Worm (Caenorhabditis elegans) whole organism, L1 larva: ENCODE results near the gene C27F2.10.
A peak's percentile ranks its signal among the peaks of the same experiment; 100 is the strongest.

ENCODE experiments used
- C16A3.4 ChIP-seq: fragments of 150-350 bp; optimal IDR thresholded peaks from 2 replicates; lab custom pipeline; 2014; ENCODE audit warnings: missing biosample characterization, missing genetic modification characterization
- C34B4.2 ChIP-seq: sonication (generic microtip); optimal IDR thresholded peaks from 2 replicates; lab custom pipeline; 2017; ENCODE audit warnings: mild to moderate bottlenecking, missing genetic modification characterization, missing compliant biosample characterization
- Y116A8C.19 ChIP-seq: sonication (generic microtip); optimal IDR thresholded peaks from 2 replicates; lab custom pipeline; 2016; ENCODE audit warnings: missing compliant biosample characterization, missing genetic modification characterization, borderline replicate concordance
- aha-1 ChIP-seq: fragments of 150-350 bp; optimal IDR thresholded peaks from 2 replicates; lab custom pipeline; 2014; ENCODE audit warnings: missing biosample characterization, missing genetic modification characterization
- alr-1 ChIP-seq: fragments of 200-800 bp; sonication (Bioruptor generic); optimal IDR thresholded peaks from 2 replicates; lab custom pipeline; 2018; ENCODE audit warnings: borderline replicate concordance, mild to moderate bottlenecking, missing genetic modification characterization, missing compliant biosample characterization
- ama-1 ChIP-seq: fragments of 150-350 bp; optimal IDR thresholded peaks from 2 replicates; lab custom pipeline; 2014
- blmp-1 ChIP-seq: fragments of 150-350 bp; optimal IDR thresholded peaks from 2 replicates; lab custom pipeline; 2014; ENCODE audit warnings: missing biosample characterization, missing genetic modification characterization
- ceh-63 ChIP-seq: fragments of 200-800 bp; sonication (Bioruptor generic); optimal IDR thresholded peaks from 2 replicates; lab custom pipeline; 2018; ENCODE audit warnings: mild to moderate bottlenecking, missing genetic modification characterization, missing compliant biosample characterization
- ceh-8 ChIP-seq: fragments of 200-800 bp; sonication (Bioruptor generic); optimal IDR thresholded peaks from 2 replicates; lab custom pipeline; 2018; ENCODE audit warnings: mild to moderate bottlenecking, missing genetic modification characterization, moderate library complexity, missing compliant biosample characterization
- ceh-88 ChIP-seq: fragments of 200-800 bp; sonication (Bioruptor generic); IDR thresholded peaks from 2 replicates; pipeline ENCODE4 v1.3.6; 2022; ENCODE audit warnings: missing genetic modification characterization, missing compliant biosample characterization
- efl-1 ChIP-seq, 4 experiments: fragments of 150-350 bp; optimal IDR thresholded peaks in 3 of 4; peaks in 1 of 4; 1 replicate in 1 of 4; 2 replicates in 3 of 4; lab custom pipeline; 2014; ENCODE audit warnings: missing biosample characterization in 2 of 4, missing genetic modification characterization in 2 of 4, missing genetic modification reagents in 2 of 4
- efl-3 ChIP-seq: fragments of 200-800 bp; sonication (Bioruptor generic); optimal IDR thresholded peaks from 2 replicates; lab custom pipeline; 2018; ENCODE audit warnings: mild to moderate bottlenecking, missing genetic modification characterization, missing compliant biosample characterization
- egl-27 ChIP-seq, 2 experiments: fragments of 150-350 bp in 1 of 2; sonication (generic microtip); optimal IDR thresholded peaks; 3 replicates each; lab custom pipeline; 2017 to 2018; ENCODE audit warnings: missing biosample characterization in 2 of 2, missing genetic modification characterization in 2 of 2, missing genetic modification reagents in 2 of 2
- fkh-10 ChIP-seq: sonication (generic microtip); optimal IDR thresholded peaks from 2 replicates; lab custom pipeline; 2017; ENCODE audit warnings: missing biosample characterization, missing genetic modification reagents, missing genetic modification characterization
- hlh-17 ChIP-seq: fragments of 200-800 bp; sonication (Bioruptor generic); optimal IDR thresholded peaks from 2 replicates; lab custom pipeline; 2018; ENCODE audit warnings: missing genetic modification characterization, mild to moderate bottlenecking, missing compliant biosample characterization, moderate library complexity, borderline replicate concordance
- hpl-2 ChIP-seq: fragments of 150-350 bp; optimal IDR thresholded peaks from 2 replicates; lab custom pipeline; 2014; ENCODE audit warnings: missing biosample characterization, missing genetic modification reagents, missing genetic modification characterization
- irx-1 ChIP-seq: sonication (generic microtip); optimal IDR thresholded peaks from 2 replicates; lab custom pipeline; 2016; ENCODE audit warnings: missing genetic modification characterization, missing compliant biosample characterization
- isw-1 ChIP-seq: fragments of 200-800 bp; sonication (Bioruptor generic); IDR thresholded peaks from 2 replicates; pipeline ENCODE4 v1.3.6; 2022; ENCODE audit warnings: missing genetic modification characterization, missing compliant biosample characterization
- lin-14 ChIP-seq: fragments of 200-800 bp; sonication (Bioruptor generic); optimal IDR thresholded peaks from 2 replicates; lab custom pipeline; 2018; ENCODE audit warnings: mild to moderate bottlenecking, missing genetic modification characterization, moderate library complexity, missing compliant biosample characterization
- mef-2 ChIP-seq: fragments of 150-350 bp; optimal IDR thresholded peaks from 2 replicates; lab custom pipeline; 2014; ENCODE audit warnings: missing biosample characterization, missing genetic modification characterization
- mep-1 ChIP-seq: fragments of 150-350 bp; optimal IDR thresholded peaks from 2 replicates; lab custom pipeline; 2014; ENCODE audit warnings: missing biosample characterization, missing genetic modification characterization
- nhr-11 ChIP-seq: fragments of 150-350 bp; optimal IDR thresholded peaks from 2 replicates; lab custom pipeline; 2014; ENCODE audit warnings: missing biosample characterization, missing genetic modification characterization
- nhr-12 ChIP-seq: sonication (generic microtip); optimal IDR thresholded peaks from 2 replicates; lab custom pipeline; 2017; ENCODE audit warnings: missing biosample characterization, missing genetic modification characterization
- nhr-19 ChIP-seq: fragments of 200-800 bp; sonication (Bioruptor generic); conservative IDR thresholded peaks from 2 replicates; pipeline ENCODE4 v1.3.6; 2022; ENCODE audit warnings: missing genetic modification characterization, missing compliant biosample characterization
- nhr-20 ChIP-seq: sonication (generic microtip); optimal IDR thresholded peaks from 2 replicates; lab custom pipeline; 2016; ENCODE audit warnings: mild to moderate bottlenecking, missing genetic modification characterization, missing compliant biosample characterization
- nhr-237 ChIP-seq: fragments of 150-350 bp; optimal IDR thresholded peaks from 2 replicates; lab custom pipeline; 2014; ENCODE audit warnings: missing biosample characterization, missing genetic modification characterization
- nhr-28 ChIP-seq: fragments of 150-350 bp; optimal IDR thresholded peaks from 2 replicates; lab custom pipeline; 2014; ENCODE audit warnings: missing biosample characterization, missing genetic modification characterization
- nhr-47 ChIP-seq: sonication (generic microtip); optimal IDR thresholded peaks from 2 replicates; lab custom pipeline; 2016; ENCODE audit warnings: mild to moderate bottlenecking, missing genetic modification characterization, moderate library complexity, missing compliant biosample characterization
- nhr-76 ChIP-seq: sonication (generic microtip); optimal IDR thresholded peaks from 2 replicates; lab custom pipeline; 2017; ENCODE audit warnings: missing biosample characterization, missing genetic modification characterization
- nhr-84 ChIP-seq: sonication (generic microtip); optimal IDR thresholded peaks from 2 replicates; lab custom pipeline; 2017; ENCODE audit warnings: missing biosample characterization, missing genetic modification characterization
- nhr-85 ChIP-seq: sonication (generic microtip); peaks from one replicate; lab custom pipeline; 2016; ENCODE audit warnings: missing genetic modification characterization, inconsistent platforms, missing compliant biosample characterization
- nhr-90 ChIP-seq: sonication (generic microtip); optimal IDR thresholded peaks from 2 replicates; lab custom pipeline; 2016; ENCODE audit warnings: mild to moderate bottlenecking, missing genetic modification characterization, missing compliant biosample characterization; ENCODE audit not compliant: poor library complexity
- pag-3 ChIP-seq: sonication (generic microtip); optimal IDR thresholded peaks from 2 replicates; lab custom pipeline; 2017; ENCODE audit warnings: missing genetic modification characterization, mild to moderate bottlenecking, missing compliant biosample characterization, antibody characterized with exemption, borderline replicate concordance; ENCODE audit not compliant: insufficient read depth
- pax-3 ChIP-seq: fragments of 200-800 bp; sonication (Bioruptor generic); optimal IDR thresholded peaks from 2 replicates; lab custom pipeline; 2018; ENCODE audit warnings: mild to moderate bottlenecking, missing genetic modification characterization, moderate library complexity, missing compliant biosample characterization
- skn-1 ChIP-seq: fragments of 150-350 bp; optimal IDR thresholded peaks from 2 replicates; lab custom pipeline; 2014; ENCODE audit warnings: missing biosample characterization, missing genetic modification characterization
- snpc-4 ChIP-seq: fragments of 150-350 bp; optimal IDR thresholded peaks from 2 replicates; lab custom pipeline; 2014; ENCODE audit warnings: missing biosample characterization, missing genetic modification characterization
- snu-23 ChIP-seq: sonication (generic microtip); optimal IDR thresholded peaks from 2 replicates; lab custom pipeline; 2016; ENCODE audit warnings: missing genetic modification characterization, missing compliant biosample characterization
- sptf-1 ChIP-seq: fragments of 150-350 bp; optimal IDR thresholded peaks from 2 replicates; lab custom pipeline; 2014; ENCODE audit warnings: missing biosample characterization, missing genetic modification characterization
- tbx-2 ChIP-seq: sonication (generic microtip); optimal IDR thresholded peaks from 2 replicates; lab custom pipeline; 2016; ENCODE audit warnings: missing genetic modification characterization, missing compliant biosample characterization
- tlp-1 ChIP-seq: fragments of 150-350 bp; optimal IDR thresholded peaks from 2 replicates; lab custom pipeline; 2014; ENCODE audit warnings: missing biosample characterization, missing genetic modification characterization
- unc-130 ChIP-seq: fragments of 150-350 bp; optimal IDR thresholded peaks from 2 replicates; lab custom pipeline; 2017; ENCODE audit warnings: missing biosample characterization, missing genetic modification characterization, inconsistent platforms
- unc-30 ChIP-seq: sonication (generic microtip); optimal IDR thresholded peaks from 2 replicates; lab custom pipeline; 2017; ENCODE audit warnings: missing biosample characterization, missing genetic modification characterization
- vab-15 ChIP-seq: sonication (generic microtip); optimal IDR thresholded peaks from 2 replicates; lab custom pipeline; 2017; ENCODE audit warnings: missing genotype, mild to moderate bottlenecking, missing genetic modification characterization, missing compliant biosample characterization
- zag-1 ChIP-seq: fragments of 150-350 bp; optimal IDR thresholded peaks from 2 replicates; lab custom pipeline; 2014; ENCODE audit warnings: missing biosample characterization, missing genetic modification characterization

C27F2.10 gene

DNA sequence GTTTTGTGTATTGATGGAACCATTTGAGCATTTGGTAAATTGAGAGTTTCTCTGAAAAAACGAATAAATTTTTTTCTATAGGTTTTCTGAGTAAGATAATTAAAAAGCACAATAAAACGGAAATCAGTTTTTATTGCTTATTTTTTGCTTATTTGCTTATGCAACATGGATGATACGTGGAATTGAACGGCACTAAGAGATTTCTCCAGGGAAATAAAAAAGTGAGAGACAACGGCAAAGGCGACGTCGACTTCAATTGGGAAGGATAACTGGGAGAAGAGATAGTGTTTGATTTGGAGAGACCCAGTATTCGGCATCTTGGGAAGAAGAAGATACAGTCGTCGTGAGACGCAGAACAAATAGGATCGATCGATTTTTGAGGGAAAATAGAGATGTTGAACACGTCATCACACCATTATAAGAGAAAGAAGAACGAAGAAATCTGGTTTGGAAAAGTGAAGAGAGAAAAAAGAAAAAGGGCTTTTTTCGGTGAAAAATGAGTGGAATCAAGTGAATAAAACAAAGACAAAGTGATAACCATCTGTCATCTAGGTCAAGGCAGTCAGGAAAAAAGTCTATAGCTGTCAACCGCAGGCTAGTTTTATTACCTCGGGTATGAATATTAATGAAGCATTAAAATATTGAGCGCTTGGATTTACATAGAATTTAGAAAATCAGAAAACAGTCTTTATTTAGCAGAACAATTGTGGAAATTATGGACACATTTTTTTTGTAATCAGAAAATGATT, 11.6 kb upstream of the C27F2.10 start, which contains the start of gene tmem-131 (continued):
- no peak for TF ChIP-seq nhr-47 (tag; lab: Kevin White, UChicago)
- TF ChIP-seq nhr-19 (GFP tag; lab: Robert Waterston, UW), result 0 out of 2 replicates have a peak, but pooled peaks have one; percentile 5
- no peak for TF ChIP-seq hpl-2 (GFP tag; lab: Kevin White, UChicago)
- TF ChIP-seq irx-1 (tag; lab: Kevin White, UChicago), result peak; percentile 11
- TF ChIP-seq nhr-76, result no peak
- TF ChIP-seq lin-14, result peak; percentile 67
- peak; percentile 24 for TF ChIP-seq nhr-90 (tag; lab: Kevin White, UChicago)
- TF ChIP-seq ceh-88 (GFP tag; lab: Robert Waterston, UW), result no peak
- TF ChIP-seq snu-23 (GFP tag; lab: Kevin White, UChicago), result peak; percentile 55
- no peak for TF ChIP-seq nhr-28 (tag; lab: Kevin White, UChicago)
- TF ChIP-seq efl-1 (optimal IDR thresholded peaks at IDR 0.05; lab: Kevin White, UChicago), result peak in 1 of 2 experiments; percentile 24
- peak in 1 of 2 experiments; percentile 89 for TF ChIP-seq efl-1 (GFP tag; optimal IDR thresholded peaks at IDR 0.05 in 1 of 2; lab: Kevin White, UChicago)
- no peak for TF ChIP-seq isw-1 (GFP tag; lab: Robert Waterston, UW)
- no peak for TF ChIP-seq alr-1 (tag; lab: Kevin White, UChicago)
- TF ChIP-seq ceh-8 (GFP tag; lab: Kevin White, UChicago), result no peak
- TF ChIP-seq aha-1 (tag; lab: Kevin White, UChicago), result no peak
- no peak for TF ChIP-seq Y116A8C.19 (tag; lab: Kevin White, UChicago)
- TF ChIP-seq mef-2, result no peak
- no peak for TF ChIP-seq snpc-4
- no peak for TF ChIP-seq nhr-237 (tag; lab: Kevin White, UChicago)
- TF ChIP-seq unc-130, result no peak
- no peak for TF ChIP-seq hlh-17 (GFP tag; lab: Kevin White, UChicago)
- no peak for TF ChIP-seq efl-3
- TF ChIP-seq nhr-85 (tag; lab: Kevin White, UChicago), result peak; percentile 93
- peak; percentile 59 for TF ChIP-seq mep-1 (tag; lab: Kevin White, UChicago)
- peak; percentile 4 for TF ChIP-seq tbx-2
- TF ChIP-seq zag-1, result no peak
- TF ChIP-seq pag-3 (tag; lab: Kevin White, UChicago), result no peak
- TF ChIP-seq C34B4.2, result no peak
- TF ChIP-seq fkh-10, result no peak
- no peak for TF ChIP-seq pax-3 (tag; lab: Kevin White, UChicago)
- TF ChIP-seq unc-30 (tag; lab: Kevin White, UChicago), result no peak
- TF ChIP-seq nhr-12 (tag; lab: Kevin White, UChicago), result no peak
- TF ChIP-seq tlp-1 (tag; lab: Kevin White, UChicago), result no peak
- TF ChIP-seq egl-27 (tag; optimal IDR thresholded peaks at IDR 0.05; lab: Kevin White, UChicago), result no peak
- TF ChIP-seq nhr-84 (tag; lab: Kevin White, UChicago), result no peak
- TF ChIP-seq blmp-1, result peak; percentile 94
- no peak for TF ChIP-seq ama-1 (lab: Kevin White, UChicago)
- TF ChIP-seq skn-1 (tag; lab: Kevin White, UChicago), result no peak
- TF ChIP-seq vab-15, result no peak
- no peak for TF ChIP-seq nhr-11 (tag; lab: Kevin White, UChicago)
- no peak for TF ChIP-seq sptf-1 (tag; lab: Kevin White, UChicago)
- no peak for TF ChIP-seq ceh-63
- TF ChIP-seq C16A3.4 (tag; lab: Kevin White, UChicago), result peak; percentile 35
- peak; percentile 44 for TF ChIP-seq nhr-20 (tag; lab: Kevin White, UChicago)
